Worm (Caenorhabditis elegans) whole organism, L1 larva: ENCODE data around the gene C04G6.6.

Experiments
- elt-2 ChIP-seq: sonication (generic microtip); optimal IDR thresholded peaks from 2 replicates; lab custom pipeline; 2016; ENCODE audit warnings: missing genetic modification characterization, mild to moderate bottlenecking, inconsistent platforms, missing compliant biosample characterization, missing genetic modification reagents
- hpl-2 ChIP-seq: fragments of 150-350 bp; optimal IDR thresholded peaks from 2 replicates; lab custom pipeline; 2014; ENCODE audit warnings: missing biosample characterization, missing genetic modification reagents, missing genetic modification characterization
- lir-3 ChIP-seq: sonication (generic microtip); optimal IDR thresholded peaks from 2 replicates; lab custom pipeline; 2016; ENCODE audit warnings: mild to moderate bottlenecking, missing genetic modification characterization, moderate library complexity, missing compliant biosample characterization; ENCODE audit not compliant: poor library complexity
- nhr-28 ChIP-seq: fragments of 150-350 bp; optimal IDR thresholded peaks from 2 replicates; lab custom pipeline; 2014; ENCODE audit warnings: missing biosample characterization, missing genetic modification characterization
- nhr-77 ChIP-seq: fragments of 150-350 bp; optimal IDR thresholded peaks from 2 replicates; lab custom pipeline; 2014; ENCODE audit warnings: missing biosample characterization, missing genetic modification characterization
- pag-3 ChIP-seq: sonication (generic microtip); optimal IDR thresholded peaks from 2 replicates; lab custom pipeline; 2017; ENCODE audit warnings: missing genetic modification characterization, mild to moderate bottlenecking, missing compliant biosample characterization, antibody characterized with exemption, borderline replicate concordance; ENCODE audit not compliant: insufficient read depth
- skn-1 ChIP-seq: fragments of 150-350 bp; optimal IDR thresholded peaks from 2 replicates; lab custom pipeline; 2014; ENCODE audit warnings: missing biosample characterization, missing genetic modification characterization
- snpc-4 ChIP-seq: fragments of 150-350 bp; optimal IDR thresholded peaks from 2 replicates; lab custom pipeline; 2014; ENCODE audit warnings: missing biosample characterization, missing genetic modification characterization
- unc-62 ChIP-seq: fragments of 150-350 bp; optimal IDR thresholded peaks from 2 replicates; lab custom pipeline; 2014; ENCODE audit warnings: missing biosample characterization, missing genetic modification reagents, missing genetic modification characterization

DNA sequence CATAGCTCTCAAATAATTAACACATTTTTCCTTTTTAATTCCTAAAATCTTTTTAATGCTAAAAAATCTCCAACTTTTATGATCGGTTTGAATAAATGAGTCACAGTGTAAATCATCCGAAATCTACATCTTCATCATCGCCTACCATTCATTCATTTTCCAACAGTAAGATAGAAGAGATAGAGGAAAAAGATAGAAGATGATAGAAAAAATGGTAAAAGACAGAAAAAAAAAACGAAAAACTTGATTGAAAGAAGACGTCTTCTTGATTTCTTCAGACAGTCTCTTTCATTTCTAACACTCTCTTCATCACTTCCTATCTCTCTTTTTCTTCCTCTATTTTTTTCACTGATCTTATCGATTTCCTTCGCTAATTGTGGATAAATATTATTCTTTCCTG lies 3.6 kb upstream of the C04G6.6 start:
- TF ChIP-seq nhr-77 (tag; lab: Kevin White, UChicago) (no peak), hpl-2 (GFP tag; lab: Kevin White, UChicago) (no peak), snpc-4 (no peak), nhr-28 (tag; lab: Kevin White, UChicago) (no peak), elt-2 (tag; lab: Kevin White, UChicago) (no peak), pag-3 (tag; lab: Kevin White, UChicago) (no peak), lir-3 (tag; lab: Kevin White, UChicago) (no peak), unc-62 (no peak), skn-1 (no peak)
